Fruit fly (Drosophila melanogaster): ENCODE results near the gene Skel.
A peak's percentile ranks its signal among the peaks of the same experiment; 100 is the strongest.

Gene Skel

DNA sequence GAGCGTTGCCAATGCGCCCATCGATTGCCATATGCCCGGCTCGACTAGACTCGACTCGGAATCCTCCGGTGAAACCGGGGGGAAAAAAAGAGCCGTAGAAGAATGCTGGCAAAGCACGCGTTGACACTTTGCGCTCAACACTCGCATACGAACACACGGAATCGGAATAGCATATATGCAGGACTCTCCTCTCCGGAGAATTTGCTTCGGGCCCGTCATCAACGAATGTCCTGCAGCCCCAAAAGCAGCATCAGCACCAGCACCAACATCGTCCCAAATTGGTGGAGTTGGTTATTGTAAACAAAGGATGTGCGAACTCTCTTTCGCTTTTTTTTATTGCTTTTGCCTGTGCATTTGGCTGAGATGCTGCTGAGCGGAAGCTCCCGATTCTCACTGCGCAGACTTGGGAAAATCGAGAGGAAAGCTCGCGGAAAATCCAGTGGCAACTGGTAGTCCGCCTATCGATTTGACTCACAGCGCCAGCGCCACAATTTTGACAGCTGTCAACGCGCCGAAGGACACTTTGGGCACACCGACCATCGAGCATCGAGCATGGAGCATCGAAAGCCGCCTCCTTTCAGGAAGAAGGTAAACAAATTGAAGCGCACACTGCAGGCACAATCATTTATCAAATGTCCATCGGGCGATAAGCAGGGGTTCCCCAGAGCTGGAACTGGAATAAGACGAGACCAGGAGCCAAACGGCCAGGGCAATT, 46.0 kb upstream of the Skel start (continued):
- TF ChIP-seq CG9932 (GFP tag; IDR thresholded peaks at IDR 0.05) (0 out of 2 replicates have a peak, but pooled peaks have one; percentile 20), Med (GFP tag) (peak; percentile 57), NC2β (GFP tag; optimal IDR thresholded peaks at IDR 0.05) (no peak), CG13894 (tag; optimal IDR thresholded peaks at IDR 0.05) (peak; percentile 72), gfzf (GFP tag; optimal IDR thresholded peaks at IDR 0.05) (peak; percentile 20), chinmo (GFP tag; IDR thresholded peaks at IDR 0.05; ENCODE audit: partially characterized antibody) (peak; percentile 71; the same call in 1 of the 4 replicates), lov (optimal IDR thresholded peaks at IDR 0.05) (no peak), lov (GFP tag; IDR thresholded peaks at IDR 0.05) (0 out of 3 replicates have a peak, but pooled peaks have one; percentile 17), bbx (GFP tag; IDR thresholded peaks at IDR 0.05; ENCODE audit: partially characterized antibody) (no peak)

- TF ChIP-seq CG12744 (GFP tag; optimal IDR thresholded peaks at IDR 0.05) (no peak), crol (GFP tag; IDR thresholded peaks at IDR 0.05) (no peak), CG3065 (GFP tag; optimal IDR thresholded peaks at IDR 0.05) (no peak), h (optimal IDR thresholded peaks at IDR 0.05) (no peak), CG13424 (tag; optimal IDR thresholded peaks at IDR 0.05) (peak; percentile 6), PHDP (tag; optimal IDR thresholded peaks at IDR 0.05) (peak; percentile 5), sna (GFP tag; IDR thresholded peaks at IDR 0.05; ENCODE audit: partially characterized antibody) (no peak), Ada2b (GFP tag; IDR thresholded peaks at IDR 0.05) (0 out of 2 replicates have a peak, but pooled peaks have one; percentile 12), Usf (GFP tag; optimal IDR thresholded peaks at IDR 0.05) (no peak), CG31441 (GFP tag; IDR thresholded peaks at IDR 0.05) (peak; percentile 66), dan (GFP tag; IDR thresholded peaks at IDR 0.05) (no peak), Mrtf (GFP tag; IDR thresholded peaks at IDR 0.05) (no peak), CG12942 (GFP tag; optimal IDR thresholded peaks at IDR 0.05) (peak; percentile 11), ham (GFP tag; IDR thresholded peaks at IDR 0.05) (no peak), CG18764 (GFP tag; optimal IDR thresholded peaks at IDR 0.05) (peak; percentile 22), pnt (GFP tag; optimal IDR thresholded peaks at IDR 0.05) (peak; percentile 11), CG31365 (tag; optimal IDR thresholded peaks at IDR 0.05) (no peak), cwo (GFP tag; optimal IDR thresholded peaks at IDR 0.05) (no peak), CG9215 (GFP tag; IDR thresholded peaks at IDR 0.05) (no peak; the same call in 1 of the 2 replicates), ab (GFP tag; optimal IDR thresholded peaks at IDR 0.05) (no peak), fd102C (GFP tag; optimal IDR thresholded peaks at IDR 0.05) (peak; percentile 35), CG4820 (GFP tag; optimal IDR thresholded peaks at IDR 0.05) (peak; percentile 52), CG12155 (GFP tag; optimal IDR thresholded peaks at IDR 0.05) (peak; percentile 17), chinmo (GFP tag; IDR thresholded peaks at IDR 0.05; ENCODE audit: partially characterized antibody) (no peak), hth (optimal IDR thresholded peaks at IDR 0.05) (no peak), HmgD (GFP tag; optimal IDR thresholded peaks at IDR 0.05) (no peak), CG18599 (GFP tag; optimal IDR thresholded peaks at IDR 0.05) (peak; percentile 10), CG33557 (GFP tag; optimal IDR thresholded peaks at IDR 0.05) (no peak), Optix (GFP tag; IDR thresholded peaks at IDR 0.05) (no peak), shn (GFP tag; optimal IDR thresholded peaks at IDR 0.05) (no peak), Sry-δ (GFP tag; optimal IDR thresholded peaks at IDR 0.05) (no peak), ind (GFP tag; optimal IDR thresholded peaks at IDR 0.05) (peak; percentile 30), gro (GFP tag; optimal IDR thresholded peaks at IDR 0.05) (no peak), CHES-1-like (GFP tag; optimal IDR thresholded peaks at IDR 0.05) (peak; percentile 3), stc (GFP tag; IDR thresholded peaks at IDR 0.05) (no peak), Bgb (GFP tag; IDR thresholded peaks at IDR 0.05; ENCODE audit: partially characterized antibody) (no peak), pita (GFP tag; optimal IDR thresholded peaks at IDR 0.05) (no peak), CG17361 (GFP tag; IDR thresholded peaks at IDR 0.05) (peak; percentile 35; the same call in 1 of the 3 replicates), cg (GFP tag; optimal IDR thresholded peaks at IDR 0.05) (no peak), CG6175 (GFP tag; IDR thresholded peaks at IDR 0.05) (no peak), Rfx (GFP tag; IDR thresholded peaks at IDR 0.05) (no peak), sens (GFP tag) (peak; percentile 92)
Measured at dm6 chr3R:10641284-10641683, 45.5 kb upstream of the Skel start.

Measured in whole organism, embryonic.